Fruit fly (Drosophila melanogaster) whole organism, wandering third instar larva: ENCODE results near the gene CG14221.

Experiments used
- HLH106 ChIP-seq: fragments of 200-800 bp; optimal IDR thresholded peaks from 3 replicates; lab custom pipeline; 2019; ENCODE audit warnings: missing biosample characterization, mild to moderate bottlenecking, missing genetic modification characterization, moderate library complexity
- Hr78 ChIP-seq: fragments of >200 bp; optimal IDR thresholded peaks from 2 replicates; lab custom pipeline; 2017; ENCODE audit warnings: missing biosample characterization, missing genetic modification characterization
- Myc ChIP-seq: fragments of >200 bp; optimal IDR thresholded peaks from 2 replicates; lab custom pipeline; 2017
- foxo ChIP-seq, 2 experiments: fragments of 200-800 bp; sonication (Bioruptor generic); optimal IDR thresholded peaks; 2 replicates in 1 of 2; 3 replicates in 1 of 2; lab custom pipeline; 2016 to 2017; ENCODE audit warnings: missing biosample characterization in 2 of 2, missing genetic modification characterization in 2 of 2
- h ChIP-seq: fragments of 200-800 bp; sonication (Bioruptor generic); optimal IDR thresholded peaks from 3 replicates; lab custom pipeline; 2016; ENCODE audit warnings: missing biosample characterization, mild to moderate bottlenecking, missing genetic modification characterization
- psq ChIP-seq: fragments of 200-800 bp; sonication (Bioruptor generic); optimal IDR thresholded peaks from 3 replicates; lab custom pipeline; 2017; ENCODE audit warnings: missing biosample characterization, mild to moderate bottlenecking, missing genetic modification characterization, moderate library complexity
- sage ChIP-seq: fragments of 200-800 bp; sonication (Bioruptor generic); optimal IDR thresholded peaks from 2 replicates; lab custom pipeline; 2016; ENCODE audit warnings: missing biosample characterization, mild to moderate bottlenecking, missing genetic modification characterization
- sv ChIP-seq: fragments of 200-800 bp; sonication (Bioruptor generic); optimal IDR thresholded peaks from 3 replicates; lab custom pipeline; 2016; ENCODE audit warnings: missing biosample characterization, missing genetic modification characterization

dm6 chrX:19581881-19582280 is 39.2 kb downstream of the CG14221 start, which contains the start of gene CG14218:
- no peak for TF ChIP-seq HLH106
- TF ChIP-seq sv: no peak
- no peak for TF ChIP-seq Hr78 (GFP tag; lab: Kevin White, UChicago)
- TF ChIP-seq Myc: no peak
- TF ChIP-seq psq: no peak
- no peak for TF ChIP-seq sage (GFP tag; lab: Kevin White, UChicago)
- no peak for TF ChIP-seq h (GFP tag; lab: Kevin White, UChicago)
- TF ChIP-seq foxo (GFP tag; optimal IDR thresholded peaks at IDR 0.05; lab: Kevin White, UChicago): no peak
